Worm (Caenorhabditis elegans) whole organism, early embryonic: ENCODE data around the gene K08H2.7.

Experiments used
- ama-1 ChIP-seq: fragments of 150-350 bp; optimal IDR thresholded peaks from 2 replicates; lab custom pipeline; 2014
- ceh-13 ChIP-seq: fragments of 200-800 bp; sonication (Bioruptor generic); optimal IDR thresholded peaks from 2 replicates; lab custom pipeline; 2018; ENCODE audit warnings: mild to moderate bottlenecking, missing genetic modification characterization, missing compliant biosample characterization
- ceh-36 ChIP-seq: sonication (generic microtip); optimal IDR thresholded peaks from 2 replicates; lab custom pipeline; 2016; ENCODE audit warnings: missing genetic modification characterization, inconsistent platforms, missing compliant biosample characterization
- ets-7 ChIP-seq: sonication (generic microtip); optimal IDR thresholded peaks from 2 replicates; lab custom pipeline; 2016; ENCODE audit warnings: missing genotype, missing genetic modification characterization, missing compliant biosample characterization
- flt-1 ChIP-seq: fragments of 200-800 bp; sonication (Bioruptor generic); IDR thresholded peaks from 2 replicates; pipeline ENCODE4 v1.3.6; 2022; ENCODE audit warnings: missing genetic modification characterization, missing compliant biosample characterization
- hmg-4 ChIP-seq: fragments of 200-800 bp; sonication (Bioruptor generic); optimal IDR thresholded peaks from 2 replicates; lab custom pipeline; 2018; ENCODE audit warnings: mild to moderate bottlenecking, missing genetic modification characterization, missing compliant biosample characterization
- sea-1 ChIP-seq: fragments of 200-800 bp; sonication (Bioruptor generic); conservative IDR thresholded peaks from 2 replicates; pipeline ENCODE4 v1.3.6; 2022; ENCODE audit warnings: missing genetic modification characterization, missing compliant biosample characterization
- tbx-37 ChIP-seq: fragments of 200-800 bp; sonication (Bioruptor generic); conservative IDR thresholded peaks from 2 replicates; pipeline ENCODE4 v1.3.6; 2022; ENCODE audit warnings: missing genetic modification reagents, missing genetic modification characterization, missing compliant biosample characterization
- tra-4 ChIP-seq: sonication (generic microtip); optimal IDR thresholded peaks from 2 replicates; lab custom pipeline; 2017; ENCODE audit warnings: missing genetic modification characterization, missing compliant biosample characterization

ce11 chrX:13198134-13198533 lies 50.1 kb downstream of the K08H2.7 start:
- TF ChIP-seq ceh-13 (no peak), ama-1 (lab: Kevin White, UChicago) (no peak), ceh-36 (tag; lab: Kevin White, UChicago) (no peak), hmg-4 (no peak), sea-1 (GFP tag; lab: Robert Waterston, UW) (no peak), ets-7 (tag; lab: Kevin White, UChicago) (no peak), flt-1 (GFP tag; lab: Robert Waterston, UW) (no peak), tra-4 (no peak), tbx-37 (GFP tag; lab: Robert Waterston, UW) (no peak)
